Fruit fly (Drosophila melanogaster) Kc167 (cell line): ENCODE measurements around the gene Sprn.

ENCODE experiments used
- Myc ChIP-seq: fragments of >200 bp; optimal IDR thresholded peaks from 2 replicates; lab custom pipeline; 2017; ENCODE audit warnings: missing external identifiers
- insv ChIP-seq: fragments of >200 bp; optimal IDR thresholded peaks from 3 replicates; lab custom pipeline; 2018; ENCODE audit warnings: missing external identifiers

dm6 chr3L:11878815-11879214 is at the start of gene Sprn:
- TF ChIP-seq Myc (lab: Kevin White, UChicago) = no peak
- TF ChIP-seq insv (lab: Kevin White, UChicago) = no peak
